Fruit fly (Drosophila melanogaster) ovary, adult (tissue): ENCODE results near the gene Nlg2.

ENCODE experiments used
- CG17801 ChIP-seq: fragments of 200-800 bp; optimal IDR thresholded peaks from 2 replicates; lab custom pipeline; 2019; ENCODE audit warnings: missing biosample characterization, mild to moderate bottlenecking, missing genetic modification characterization, moderate library complexity; ENCODE audit not compliant: partially characterized antibody

Gene Nlg2

dm6 chr2L:6950096-6950495 is 75.4 kb downstream of the Nlg2 start, which contains the start of the genes Gas41 and SA1:
Gene Gas41, minus strand, starts transcription at chr2L:6950207.
Gene SA1, plus strand, starts transcription at chr2L:6950421.
- peak; percentile 18 for TF ChIP-seq CG17801 (GFP tag; lab: Kevin White, UChicago)
